Comparison of ENCODE assay signal across 1 fruit fly cellular context in the genomic region with DNA sequence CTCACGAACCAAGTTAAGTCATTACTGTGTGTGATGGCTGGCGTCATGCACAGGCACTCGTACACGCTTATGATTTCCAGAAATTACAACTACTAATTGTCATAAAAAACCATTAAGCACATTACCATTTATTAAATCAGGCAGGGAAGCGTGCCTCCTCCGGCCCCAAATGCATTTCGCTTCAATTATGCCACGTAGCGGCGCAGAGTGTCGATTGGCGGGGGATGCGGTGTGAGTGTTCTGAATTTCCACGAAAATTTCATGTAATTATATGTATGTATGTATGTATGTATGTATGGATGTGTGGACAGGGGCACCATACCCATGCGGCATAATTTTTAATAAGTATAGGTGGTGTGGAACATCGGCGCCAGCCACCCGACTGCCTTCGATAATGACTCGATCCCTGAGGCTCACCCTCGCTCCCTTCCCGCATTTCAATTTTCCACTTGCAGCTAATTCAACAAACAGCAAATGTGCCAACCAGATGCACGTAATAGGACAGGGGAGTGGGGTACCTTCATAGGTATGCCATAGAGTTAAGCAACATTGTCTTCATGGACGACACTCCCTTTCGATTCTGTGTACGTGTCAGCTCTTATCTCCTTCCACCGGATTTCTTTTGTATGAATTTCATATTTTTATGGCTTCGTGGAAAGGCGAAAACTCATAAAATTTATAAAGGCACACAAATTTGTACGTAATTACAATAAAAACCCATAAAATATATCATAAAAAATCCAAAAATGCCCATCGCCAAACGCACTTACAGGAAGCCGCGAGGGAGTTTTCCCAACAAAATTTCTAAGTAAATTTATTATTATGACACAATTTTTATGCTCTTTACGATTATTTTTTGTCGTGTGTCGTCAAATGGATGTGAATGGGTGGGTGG.
TF ChIP-seq lines count a peak whose summit lies in the region.

No protein-coding gene starts in this region.

TF ChIP-seq in whole organism, embryonic, 481 proteins besides CTCF, POLR2A, EP300 and RAD21 (continued from another document):
- TF ChIP-seq CG2678 (tag; optimal IDR thresholded peaks at IDR 0.05; lab: Kevin White, UChicago) (peak; percentile 9), zen (tag; optimal IDR thresholded peaks at IDR 0.05; lab: Kevin White, UChicago) (peak; percentile 1), cad (GFP tag; optimal IDR thresholded peaks at IDR 0.05; lab: Kevin White, UChicago) (peak; percentile 55), Fer1 (GFP tag; optimal IDR thresholded peaks at IDR 0.05; lab: Kevin White, UChicago) (no peak), ase (GFP tag; IDR thresholded peaks at IDR 0.05; lab: Robert Waterston, UW) (no peak), Med (GFP tag; lab: Kevin White, UChicago) (peak; percentile 76), pros (GFP tag; optimal IDR thresholded peaks at IDR 0.05; lab: Kevin White, UChicago) (peak; percentile 66), CG18262 (tag; optimal IDR thresholded peaks at IDR 0.05; lab: Kevin White, UChicago) (peak; percentile 23), dmrt11E (tag; optimal IDR thresholded peaks at IDR 0.05; lab: Kevin White, UChicago) (no peak), Hr51 (GFP tag; optimal IDR thresholded peaks at IDR 0.05; lab: Kevin White, UChicago) (peak in 1 of 2 experiments; percentile 29), BtbVII (GFP tag; optimal IDR thresholded peaks at IDR 0.05; lab: Kevin White, UChicago) (no peak), CG18764 (GFP tag; optimal IDR thresholded peaks at IDR 0.05; lab: Kevin White, UChicago) (no peak), unpg (GFP tag; optimal IDR thresholded peaks at IDR 0.05; lab: Kevin White, UChicago) (peak; percentile 13), ci (GFP tag; IDR thresholded peaks at IDR 0.05; lab: Robert Waterston, UW) (peak; percentile 58; the same call in 2 of the 3 replicates), gcm (GFP tag; optimal IDR thresholded peaks at IDR 0.05; lab: Kevin White, UChicago) (peak; percentile 1), Stat92E (GFP tag; optimal IDR thresholded peaks at IDR 0.05; lab: Kevin White, UChicago) (peak in 1 of 3 experiments; percentile 50), CG2199 (GFP tag; IDR thresholded peaks at IDR 0.05; lab: Robert Waterston, UW) (0 out of 3 replicates have a peak, but pooled peaks have one; percentile 5), Camta (GFP tag; optimal IDR thresholded peaks at IDR 0.05; lab: Kevin White, UChicago) (no peak), D (optimal IDR thresholded peaks at IDR 0.05; lab: Kevin White, UChicago) (peak; percentile 55), D (GFP tag; optimal IDR thresholded peaks at IDR 0.05; lab: Kevin White, UChicago) (peak; percentile 21), CG8388 (GFP tag; optimal IDR thresholded peaks at IDR 0.05; lab: Kevin White, UChicago) (peak; percentile 17), Asciz (GFP tag; optimal IDR thresholded peaks at IDR 0.05; lab: Kevin White, UChicago) (peak; percentile 20), twi (tag; optimal IDR thresholded peaks at IDR 0.05; lab: Kevin White, UChicago) (peak; percentile 66), sr (GFP tag; IDR thresholded peaks at IDR 0.05; lab: Robert Waterston, UW) (0 out of 3 replicates have a peak, but pooled peaks have one; percentile 30), CG7786 (GFP tag; optimal IDR thresholded peaks at IDR 0.05; lab: Kevin White, UChicago) (no peak), sens (GFP tag; lab: Kevin White, UChicago) (peak; percentile 75), gem (tag; optimal IDR thresholded peaks at IDR 0.05; lab: Kevin White, UChicago) (peak; percentile 20), Abd-B (GFP tag; optimal IDR thresholded peaks at IDR 0.05; lab: Kevin White, UChicago) (peak; percentile 37), lbe (GFP tag; optimal IDR thresholded peaks at IDR 0.05; lab: Kevin White, UChicago) (no peak), bsh (GFP tag; optimal IDR thresholded peaks at IDR 0.05; lab: Kevin White, UChicago) (peak in 1 of 2 experiments; percentile 24), sd (tag; optimal IDR thresholded peaks at IDR 0.05; lab: Kevin White, UChicago) (peak; percentile 25)
